Fruit fly (Drosophila melanogaster) whole organism, prepupa: ENCODE data around the gene lgs.

ENCODE experiments used
- Blimp-1 ChIP-seq: fragments of 200-800 bp; sonication (Bioruptor generic); optimal IDR thresholded peaks from 3 replicates; lab custom pipeline; 2017; ENCODE audit warnings: missing biosample characterization, missing genetic modification characterization, mild to moderate bottlenecking, moderate library complexity, missing genetic modification reagents
- CG11762 ChIP-seq: fragments of 200-800 bp; sonication (Bioruptor generic); optimal IDR thresholded peaks from 3 replicates; lab custom pipeline; 2016; ENCODE audit warnings: missing biosample characterization, missing genetic modification characterization; ENCODE audit not compliant: insufficient read depth
- CG11902 ChIP-seq: fragments of 200-800 bp; sonication (Bioruptor generic); optimal IDR thresholded peaks from 3 replicates; lab custom pipeline; 2016; ENCODE audit warnings: missing biosample characterization, missing genetic modification characterization
- CG15336 ChIP-seq: fragments of 200-800 bp; sonication (Bioruptor generic); IDR thresholded peaks from 2 replicates; pipeline ENCODE4 v1.3.6; 2022; ENCODE audit warnings: missing biosample characterization, missing genetic modification characterization
- CG1621 ChIP-seq: fragments of 200-800 bp; sonication (Bioruptor generic); optimal IDR thresholded peaks from 3 replicates; lab custom pipeline; 2018; ENCODE audit warnings: missing biosample characterization, mild to moderate bottlenecking, missing genetic modification characterization
- CG16779 ChIP-seq: fragments of 200-800 bp; sonication (Bioruptor generic); optimal IDR thresholded peaks from 3 replicates; lab custom pipeline; 2017; ENCODE audit warnings: missing biosample characterization, mild to moderate bottlenecking, missing genetic modification characterization
- CG3032 ChIP-seq: fragments of 200-800 bp; optimal IDR thresholded peaks from 2 replicates; lab custom pipeline; 2019; ENCODE audit warnings: missing biosample characterization, mild to moderate bottlenecking, missing genetic modification characterization, moderate library complexity
- CG32006 ChIP-seq: fragments of 200-800 bp; sonication (Bioruptor generic); optimal IDR thresholded peaks from 3 replicates; lab custom pipeline; 2017; ENCODE audit warnings: missing biosample characterization, mild to moderate bottlenecking, missing genetic modification characterization
- CG34406 ChIP-seq: fragments of 200-800 bp; sonication (Bioruptor generic); optimal IDR thresholded peaks from 3 replicates; lab custom pipeline; 2016; ENCODE audit warnings: missing biosample characterization, missing genetic modification characterization
- CG3919 ChIP-seq: fragments of 200-800 bp; sonication (Bioruptor generic); optimal IDR thresholded peaks from 3 replicates; lab custom pipeline; 2016; ENCODE audit warnings: missing biosample characterization, missing genetic modification characterization
- CG6163 ChIP-seq: fragments of 200-800 bp; sonication (Bioruptor generic); IDR thresholded peaks from 3 replicates; pipeline ENCODE4 v1.3.6; 2022; ENCODE audit warnings: missing biosample characterization, missing genetic modification characterization
- CG6276 ChIP-seq: fragments of 200-800 bp; sonication (Bioruptor generic); optimal IDR thresholded peaks from 2 replicates; lab custom pipeline; 2017; ENCODE audit warnings: missing biosample characterization, mild to moderate bottlenecking, missing genetic modification characterization
- CG6792 ChIP-seq: fragments of 200-800 bp; sonication (Bioruptor generic); optimal IDR thresholded peaks from 3 replicates; lab custom pipeline; 2016; ENCODE audit warnings: missing biosample characterization, missing genetic modification characterization
- CG6808 ChIP-seq: fragments of 200-800 bp; sonication (Bioruptor generic); optimal IDR thresholded peaks from 3 replicates; lab custom pipeline; 2017; ENCODE audit warnings: missing biosample characterization, missing genetic modification characterization, mild to moderate bottlenecking, moderate library complexity, missing genetic modification reagents
- CG6854 ChIP-seq: fragments of 200-800 bp; sonication (Bioruptor generic); optimal IDR thresholded peaks from 2 replicates; lab custom pipeline; 2017; ENCODE audit warnings: missing biosample characterization, mild to moderate bottlenecking, missing genetic modification characterization
- CG7368 ChIP-seq: fragments of 200-800 bp; sonication (Bioruptor generic); optimal IDR thresholded peaks from 3 replicates; lab custom pipeline; 2016; ENCODE audit warnings: missing biosample characterization, missing genetic modification characterization
- CG8119 ChIP-seq: fragments of 200-800 bp; sonication (Bioruptor generic); IDR thresholded peaks from 3 replicates; pipeline ENCODE4 v1.3.6; 2022; ENCODE audit warnings: missing biosample characterization, missing genetic modification characterization
- CG8319 ChIP-seq: fragments of 200-800 bp; sonication (Bioruptor generic); optimal IDR thresholded peaks from 3 replicates; lab custom pipeline; 2016; ENCODE audit warnings: missing biosample characterization, missing genetic modification characterization
- CG8632 ChIP-seq: fragments of 200-800 bp; sonication (Bioruptor generic); optimal IDR thresholded peaks from 3 replicates; lab custom pipeline; 2016; ENCODE audit warnings: missing biosample characterization, missing genetic modification characterization
- CG9139 ChIP-seq: fragments of 200-800 bp; sonication (Bioruptor generic); optimal IDR thresholded peaks from 3 replicates; lab custom pipeline; 2017; ENCODE audit warnings: missing biosample characterization, mild to moderate bottlenecking, missing genetic modification characterization
- Eip75B ChIP-seq: fragments of 200-800 bp; sonication (Bioruptor generic); optimal IDR thresholded peaks from 3 replicates; lab custom pipeline; 2016; ENCODE audit warnings: missing biosample characterization, missing genetic modification characterization
- Eip78C ChIP-seq: fragments of 200-800 bp; sonication (Bioruptor generic); peaks from one replicate; lab custom pipeline; 2016; ENCODE audit warnings: missing biosample characterization, missing genetic modification characterization
- Eip93F ChIP-seq: fragments of 200-800 bp; sonication (Bioruptor generic); optimal IDR thresholded peaks from 2 replicates; lab custom pipeline; 2016; ENCODE audit warnings: missing biosample characterization, mild to moderate bottlenecking, missing genetic modification characterization
- Ets21C ChIP-seq: fragments of 200-800 bp; sonication (Bioruptor generic); optimal IDR thresholded peaks from 3 replicates; lab custom pipeline; 2016; ENCODE audit warnings: missing biosample characterization, missing genetic modification characterization
- Ets96B ChIP-seq: fragments of 200-800 bp; optimal IDR thresholded peaks from 2 replicates; lab custom pipeline; 2019; ENCODE audit warnings: missing biosample characterization, mild to moderate bottlenecking, missing genetic modification characterization, moderate library complexity
- Gug ChIP-seq: fragments of 200-800 bp; sonication (Bioruptor generic); IDR thresholded peaks from 2 replicates; pipeline ENCODE4 v1.3.6; 2022; ENCODE audit warnings: missing biosample characterization, missing genetic modification characterization
- Hr38 ChIP-seq: sonication (Bioruptor generic); optimal IDR thresholded peaks from 2 replicates; lab custom pipeline; 2016; ENCODE audit warnings: missing biosample characterization, missing genetic modification characterization
- Hr39 ChIP-seq: fragments of 200-800 bp; sonication (Bioruptor generic); optimal IDR thresholded peaks from 2 replicates; lab custom pipeline; 2016; ENCODE audit warnings: missing biosample characterization, missing genetic modification characterization
- Met ChIP-seq: fragments of 200-800 bp; sonication (Bioruptor generic); optimal IDR thresholded peaks from 3 replicates; lab custom pipeline; 2016; ENCODE audit warnings: missing biosample characterization, missing genetic modification characterization
- OdsH ChIP-seq: fragments of 200-800 bp; sonication (Bioruptor generic); optimal IDR thresholded peaks from 3 replicates; lab custom pipeline; 2016; ENCODE audit warnings: missing biosample characterization, missing genetic modification characterization
- Smox ChIP-seq: fragments of 200-800 bp; sonication (Bioruptor generic); optimal IDR thresholded peaks from 3 replicates; lab custom pipeline; 2016; ENCODE audit warnings: missing biosample characterization, missing genetic modification characterization
- Sox14 ChIP-seq: fragments of 200-800 bp; sonication (Bioruptor generic); optimal IDR thresholded peaks from 3 replicates; lab custom pipeline; 2016; ENCODE audit warnings: missing biosample characterization, missing genetic modification characterization
- achi ChIP-seq: fragments of 200-800 bp; sonication (Bioruptor generic); optimal IDR thresholded peaks from 3 replicates; lab custom pipeline; 2016; ENCODE audit warnings: missing biosample characterization, missing genetic modification characterization
- acj6 ChIP-seq: fragments of 200-800 bp; sonication (Bioruptor generic); optimal IDR thresholded peaks from 3 replicates; lab custom pipeline; 2016; ENCODE audit warnings: missing biosample characterization, missing genetic modification characterization
- dac ChIP-seq: fragments of 200-800 bp; sonication (Bioruptor generic); optimal IDR thresholded peaks from 2 replicates; lab custom pipeline; 2017; ENCODE audit warnings: missing biosample characterization, mild to moderate bottlenecking, missing genetic modification characterization
- eg ChIP-seq: fragments of 200-800 bp; sonication (Bioruptor generic); IDR thresholded peaks from 3 replicates; pipeline ENCODE4 v1.3.6; 2022; ENCODE audit warnings: missing biosample characterization, missing genetic modification characterization
- esn ChIP-seq: fragments of 200-800 bp; sonication (Bioruptor generic); optimal IDR thresholded peaks from 2 replicates; lab custom pipeline; 2016; ENCODE audit warnings: missing biosample characterization, mild to moderate bottlenecking, missing genetic modification characterization, moderate library complexity
- fd85E ChIP-seq: fragments of 200-800 bp; sonication (Bioruptor generic); optimal IDR thresholded peaks from 3 replicates; lab custom pipeline; 2016; ENCODE audit warnings: missing biosample characterization, missing genetic modification characterization
- fkh ChIP-seq: fragments of 200-800 bp; sonication (Bioruptor generic); optimal IDR thresholded peaks from 3 replicates; lab custom pipeline; 2017; ENCODE audit warnings: missing biosample characterization, mild to moderate bottlenecking, missing genetic modification characterization, moderate library complexity
- lz ChIP-seq: fragments of 200-800 bp; sonication (Bioruptor generic); optimal IDR thresholded peaks from 3 replicates; lab custom pipeline; 2016; ENCODE audit warnings: missing biosample characterization, missing genetic modification characterization
- net ChIP-seq: fragments of 200-800 bp; sonication (Bioruptor generic); optimal IDR thresholded peaks from 3 replicates; lab custom pipeline; 2016; ENCODE audit warnings: missing biosample characterization, missing genetic modification characterization
- pdm3 ChIP-seq: fragments of 200-800 bp; sonication (Bioruptor generic); optimal IDR thresholded peaks from 3 replicates; lab custom pipeline; 2016; ENCODE audit warnings: missing biosample characterization, missing genetic modification characterization
- salr ChIP-seq, 2 experiments: fragments of 200-800 bp; sonication (Bioruptor generic); optimal IDR thresholded peaks; 3 replicates each; lab custom pipeline; 2016 to 2018; ENCODE audit warnings: missing biosample characterization in 2 of 2, missing genetic modification characterization in 2 of 2, mild to moderate bottlenecking in 1 of 2
- spab ChIP-seq: fragments of 200-800 bp; sonication (Bioruptor generic); optimal IDR thresholded peaks from 2 replicates; lab custom pipeline; 2017; ENCODE audit warnings: missing biosample characterization, mild to moderate bottlenecking, missing genetic modification characterization, missing genetic modification reagents
- ss ChIP-seq, 2 experiments: fragments of 200-800 bp; sonication (Bioruptor generic); optimal IDR thresholded peaks; 2 replicates in 1 of 2; 3 replicates in 1 of 2; lab custom pipeline; 2017 to 2018; ENCODE audit warnings: mild to moderate bottlenecking in 2 of 2, missing biosample characterization in 2 of 2, missing genetic modification characterization in 2 of 2, moderate library complexity in 1 of 2
- vri ChIP-seq: fragments of 200-800 bp; sonication (Bioruptor generic); optimal IDR thresholded peaks from 3 replicates; lab custom pipeline; 2016; ENCODE audit warnings: missing biosample characterization, mild to moderate bottlenecking, missing genetic modification characterization

lgs gene

dm6 chr4:489561-489881 is 45.8 kb upstream of the lgs start:
- TF ChIP-seq net (GFP tag; lab: Kevin White, UChicago) (no peak), CG6276 (GFP tag; lab: Kevin White, UChicago) (no peak), CG3032 (tag; lab: Kevin White, UChicago) (no peak), esn (GFP tag; lab: Kevin White, UChicago) (no peak), CG6792 (GFP tag; lab: Kevin White, UChicago) (no peak), CG7368 (no peak), CG8119 (GFP tag; lab: Robert Waterston, UW) (no peak), spab (GFP tag; lab: Kevin White, UChicago) (peak; percentile 44), Eip75B (GFP tag; lab: Kevin White, UChicago) (peak; percentile 61), CG11762 (GFP tag; lab: Kevin White, UChicago) (peak; percentile 1), ss (GFP tag; optimal IDR thresholded peaks at IDR 0.05; lab: Kevin White, UChicago) (peak in 1 of 2 experiments; percentile 4), CG6808 (no peak), Eip78C (GFP tag; lab: Kevin White, UChicago) (peak; percentile 37), achi (GFP tag; lab: Kevin White, UChicago) (no peak)

- TF ChIP-seq CG11902 (GFP tag; lab: Kevin White, UChicago) (peak; percentile 46), CG6163 (GFP tag; lab: Robert Waterston, UW) (no peak), Eip78C (GFP tag; lab: Kevin White, UChicago) (peak; percentile 90), fd85E (GFP tag; lab: Kevin White, UChicago) (no peak), Eip75B (GFP tag; lab: Kevin White, UChicago) (no peak), lz (peak; percentile 65), Blimp-1 (GFP tag; lab: Kevin White, UChicago) (no peak), Smox (peak; percentile 67), CG3919 (GFP tag; lab: Kevin White, UChicago) (no peak), CG32006 (GFP tag; lab: Kevin White, UChicago) (no peak), CG1621 (tag; lab: Kevin White, UChicago) (no peak), vri (GFP tag; lab: Kevin White, UChicago) (peak; percentile 60), CG6792 (GFP tag; lab: Kevin White, UChicago) (peak; percentile 43), Sox14 (GFP tag; lab: Kevin White, UChicago) (peak; percentile 49), Eip93F (no peak), spab (GFP tag; lab: Kevin White, UChicago) (no peak), achi (GFP tag; lab: Kevin White, UChicago) (peak; percentile 54), CG6854 (GFP tag; lab: Kevin White, UChicago) (peak; percentile 28), CG6276 (GFP tag; lab: Kevin White, UChicago) (no peak), dac (no peak), CG8319 (GFP tag; lab: Kevin White, UChicago) (peak; percentile 35), OdsH (peak; percentile 61), CG9139 (GFP tag; lab: Kevin White, UChicago) (peak; percentile 5), CG8119 (GFP tag; lab: Robert Waterston, UW) (no peak), Ets96B (tag; lab: Kevin White, UChicago) (peak; percentile 53), Hr38 (GFP tag; lab: Kevin White, UChicago) (no peak), ss (GFP tag; optimal IDR thresholded peaks at IDR 0.05; lab: Kevin White, UChicago) (peak; percentile 57 to 85), salr (GFP tag; optimal IDR thresholded peaks at IDR 0.05; lab: Kevin White, UChicago) (peak in 1 of 2 experiments; percentile 9), CG34406 (GFP tag; lab: Kevin White, UChicago) (peak; percentile 54), pdm3 (peak; percentile 63), CG11762 (GFP tag; lab: Kevin White, UChicago) (no peak), eg (GFP tag; lab: Robert Waterston, UW) (no peak), Met (GFP tag; lab: Kevin White, UChicago) (peak; percentile 77), esn (GFP tag; lab: Kevin White, UChicago) (peak; percentile 64), CG3032 (tag; lab: Kevin White, UChicago) (peak; percentile 57), CG8632 (GFP tag; lab: Kevin White, UChicago) (peak; percentile 31), acj6 (GFP tag; lab: Kevin White, UChicago) (peak; percentile 59), CG16779 (tag; lab: Kevin White, UChicago) (no peak), CG7368 (peak; percentile 44), CG15336 (GFP tag; lab: Robert Waterston, UW) (no peak; the same call in 1 of the 2 replicates), fkh (no peak), Ets21C (GFP tag; lab: Kevin White, UChicago) (peak; percentile 50), net (GFP tag; lab: Kevin White, UChicago) (peak; percentile 40), Hr39 (peak; percentile 67), Gug (GFP tag; lab: Robert Waterston, UW) (no peak), CG6808 (peak; percentile 69)
Measured at dm6 chr4:488828-489560, 45.3 kb upstream of the lgs start, which contains the start of gene Asator. Gene Asator (minus strand): TSS chr4:488994.
